Worm (Caenorhabditis elegans): ENCODE measurements around the gene F56B3.6.

Gene F56B3.6

ce11 chrIV:817879-818278 lies 30.0 kb downstream of the F56B3.6 start:
- TF ChIP-seq nhr-85 (tag) (peak; percentile 40), zag-1 (tag; optimal IDR thresholded peaks at IDR 0.05) (no peak), efl-1 (optimal IDR thresholded peaks at IDR 0.05) (no peak), efl-1 (GFP tag; optimal IDR thresholded peaks at IDR 0.05 in 1 of 2) (peak in 1 of 2 experiments; percentile 89)

DNA sequence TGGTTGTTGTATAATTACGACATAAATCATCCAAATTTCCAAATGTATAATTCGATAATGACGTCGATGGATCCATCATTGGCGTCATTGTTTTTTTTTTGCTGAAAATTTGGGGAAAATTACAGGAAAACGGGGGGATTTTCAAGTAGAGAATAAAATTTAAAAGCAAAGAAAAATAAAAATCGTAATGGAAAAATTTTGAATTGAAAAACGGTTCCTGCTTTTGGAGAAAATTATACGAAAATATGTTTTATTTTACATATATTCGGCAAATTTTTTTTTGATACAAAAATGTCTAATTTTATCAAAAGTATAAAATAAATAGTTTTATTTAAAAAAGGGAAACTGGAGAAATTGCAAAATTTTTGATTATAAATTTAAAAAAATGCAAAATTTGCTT lies 37.0 kb downstream of the F56B3.6 start, which contains the start of gene zipt-15:
zipt-15 (minus strand) TSS at position 101 of the 400 bp plus-strand sequence.
- TF ChIP-seq hlh-4 (tag; optimal IDR thresholded peaks at IDR 0.05) (no peak), fkh-8 (tag; optimal IDR thresholded peaks at IDR 0.05) (no peak), ama-1 (optimal IDR thresholded peaks at IDR 0.05) (no peak), swsn-7 (tag; optimal IDR thresholded peaks at IDR 0.05) (no peak), ztf-4 (tag; optimal IDR thresholded peaks at IDR 0.05) (no peak), vab-15 (tag; optimal IDR thresholded peaks at IDR 0.05) (no peak)

DNA sequence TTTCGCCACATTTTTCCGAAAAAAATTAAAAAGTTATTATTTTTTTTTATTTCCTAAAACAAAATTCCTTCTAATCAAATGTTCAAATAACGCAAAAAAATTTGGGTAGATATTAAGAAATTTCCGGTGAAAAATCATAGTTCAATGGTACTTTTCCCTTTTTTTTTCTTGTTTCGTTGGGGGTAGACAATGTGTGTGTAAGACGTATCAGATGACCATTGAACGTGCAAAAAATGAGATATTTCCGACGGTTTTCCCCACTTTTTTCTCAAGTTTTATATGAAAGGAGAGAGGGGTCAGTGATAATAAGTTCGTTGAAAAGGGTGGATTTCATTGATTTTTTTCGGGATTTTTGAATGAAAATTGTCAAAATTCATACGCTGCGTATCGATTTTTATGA lies 38.3 kb downstream of the F56B3.6 start:
- TF ChIP-seq tlp-1 (tag; optimal IDR thresholded peaks at IDR 0.05) (no peak), Y116A8C.19 (tag; optimal IDR thresholded peaks at IDR 0.05; ENCODE audit: borderline replicate concordance) (no peak), lin-14 (GFP tag; optimal IDR thresholded peaks at IDR 0.05) (no peak), elt-3 (tag; optimal IDR thresholded peaks at IDR 0.05) (peak in 1 of 6 experiments; percentile 44), ceh-88 (GFP tag; IDR thresholded peaks at IDR 0.05) (no peak), nhr-71 (tag; optimal IDR thresholded peaks at IDR 0.05) (no peak), blmp-1 (tag; optimal IDR thresholded peaks at IDR 0.05) (peak; percentile 88), unc-130 (tag; optimal IDR thresholded peaks at IDR 0.05) (no peak)

DNA sequence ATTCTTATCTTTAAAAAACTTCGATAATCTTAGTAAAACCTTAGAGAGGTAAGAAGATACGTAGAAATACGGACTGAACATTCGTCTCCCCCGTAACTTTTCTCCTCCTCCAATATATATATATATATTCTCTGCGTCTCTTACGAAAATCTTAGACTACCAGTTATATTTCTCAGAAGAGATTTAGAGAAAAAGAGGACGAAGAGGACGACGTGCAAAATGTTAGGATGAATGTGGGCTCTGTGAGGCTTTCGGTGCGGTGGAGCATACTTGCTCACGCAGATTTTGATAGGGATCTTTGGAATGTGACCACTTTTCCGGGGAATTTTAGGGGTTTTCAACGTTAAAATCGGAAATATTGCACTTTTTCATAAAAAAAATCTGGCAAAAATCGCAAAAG lies 40.6 kb downstream of the F56B3.6 start:
- TF ChIP-seq snpc-4 (tag; optimal IDR thresholded peaks at IDR 0.05) (peak; percentile 81), fkh-8 (tag; optimal IDR thresholded peaks at IDR 0.05) (peak; percentile 84), rnt-1 (tag; optimal IDR thresholded peaks at IDR 0.05) (no peak), lsy-2 (tag; optimal IDR thresholded peaks at IDR 0.05) (peak; percentile 81 to 88), ztf-4 (tag; optimal IDR thresholded peaks at IDR 0.05) (peak; percentile 51), vab-15 (tag; optimal IDR thresholded peaks at IDR 0.05) (no peak), elt-3 (tag; optimal IDR thresholded peaks at IDR 0.05) (no peak), nhr-11 (tag; optimal IDR thresholded peaks at IDR 0.05) (no peak), ceh-63 (GFP tag; optimal IDR thresholded peaks at IDR 0.05) (no peak), sptf-1 (tag; optimal IDR thresholded peaks at IDR 0.05) (no peak), C04F5.9 (tag; optimal IDR thresholded peaks at IDR 0.05) (peak; percentile 17), dpl-1 (GFP tag; optimal IDR thresholded peaks at IDR 0.05) (peak; percentile 38 to 73 (median 47)), nhr-85 (tag) (peak; percentile 49), isw-1 (GFP tag; IDR thresholded peaks at IDR 0.05) (peak; percentile 60), irx-1 (tag; optimal IDR thresholded peaks at IDR 0.05) (peak; percentile 43), ztf-11 (tag; optimal IDR thresholded peaks at IDR 0.05) (no peak), tlp-1 (tag; optimal IDR thresholded peaks at IDR 0.05) (no peak), unc-86 (tag; optimal IDR thresholded peaks at IDR 0.05) (peak; percentile 70), sox-4 (tag; optimal IDR thresholded peaks at IDR 0.05) (peak; percentile 45), lin-13 (GFP tag; optimal IDR thresholded peaks at IDR 0.05) (peak; percentile 48), snu-23 (GFP tag; optimal IDR thresholded peaks at IDR 0.05) (peak; percentile 84), ceh-8 (GFP tag; optimal IDR thresholded peaks at IDR 0.05) (no peak), ceh-88 (GFP tag; IDR thresholded peaks at IDR 0.05) (no peak; the same call in 1 of the 2 replicates), efl-3 (GFP tag; optimal IDR thresholded peaks at IDR 0.05) (no peak), blmp-1 (tag; optimal IDR thresholded peaks at IDR 0.05) (peak; percentile 20), nhr-237 (tag; optimal IDR thresholded peaks at IDR 0.05) (no peak), nhr-84 (tag; optimal IDR thresholded peaks at IDR 0.05) (no peak), ceh-82 (tag; optimal IDR thresholded peaks at IDR 0.05) (peak; percentile 40 to 91 (median 72)), jun-1 (tag; optimal IDR thresholded peaks at IDR 0.05) (peak; percentile 9), lin-15B (tag; optimal IDR thresholded peaks at IDR 0.05) (peak; percentile 88), unc-62 (GFP tag; optimal IDR thresholded peaks at IDR 0.05) (no peak), nhr-12 (tag; optimal IDR thresholded peaks at IDR 0.05) (no peak), unc-130 (tag; optimal IDR thresholded peaks at IDR 0.05) (no peak), C16A3.4 (tag; optimal IDR thresholded peaks at IDR 0.05) (peak; percentile 72), lin-14 (GFP tag; optimal IDR thresholded peaks at IDR 0.05) (no peak), mep-1 (tag; optimal IDR thresholded peaks at IDR 0.05) (peak; percentile 86), F16B12.6 (tag; optimal IDR thresholded peaks at IDR 0.05) (peak; percentile 25), nhr-19 (GFP tag; conservative IDR thresholded peaks at IDR 0.05) (no peak; the same call in 1 of the 2 replicates), nhr-90 (tag; optimal IDR thresholded peaks at IDR 0.05; ENCODE audit: poor library complexity) (peak; percentile 8)

Measured in whole organism, L1 larva.